Fruit fly (Drosophila melanogaster) whole organism, embryonic: ENCODE results near the gene spz5.

Experiments used
- ATbp ChIP-seq: fragments of 200-800 bp; sonication (Bioruptor generic); optimal IDR thresholded peaks from 2 replicates; lab custom pipeline; 2017; ENCODE audit warnings: missing biosample characterization, mild to moderate bottlenecking, missing genetic modification characterization, missing genetic modification reagents
- Blimp-1 ChIP-seq: fragments of 200-800 bp; sonication (Bioruptor generic); optimal IDR thresholded peaks from 3 replicates; lab custom pipeline; 2018; ENCODE audit warnings: missing biosample characterization, missing genetic modification characterization, mild to moderate bottlenecking, moderate library complexity, missing genetic modification reagents
- BtbVII ChIP-seq: fragments of 200-800 bp; sonication (Bioruptor generic); optimal IDR thresholded peaks from 3 replicates; lab custom pipeline; 2017; ENCODE audit warnings: missing biosample characterization, mild to moderate bottlenecking, missing genetic modification characterization
- CG10147 ChIP-seq: fragments of 200-800 bp; sonication (Bioruptor generic); optimal IDR thresholded peaks from 2 replicates; lab custom pipeline; 2019; ENCODE audit warnings: missing biosample characterization, mild to moderate bottlenecking, missing genetic modification characterization, moderate library complexity
- CG10321 ChIP-seq: fragments of 200-800 bp; sonication (Bioruptor generic); IDR thresholded peaks from 2 replicates; pipeline ENCODE4 v1.3.6; 2022; ENCODE audit warnings: missing biosample characterization, missing genetic modification characterization
- CG10366 ChIP-seq: fragments of 200-800 bp; sonication (Bioruptor generic); IDR thresholded peaks from 2 replicates; pipeline ENCODE4 v1.3.6; 2022; ENCODE audit warnings: missing biosample characterization, missing genetic modification characterization
- CG10565 ChIP-seq: fragments of 200-800 bp; sonication (Bioruptor generic); optimal IDR thresholded peaks from 3 replicates; lab custom pipeline; 2016; ENCODE audit warnings: missing biosample characterization, mild to moderate bottlenecking, missing genetic modification characterization
- CG11696 ChIP-seq: fragments of 200-800 bp; sonication (Bioruptor generic); IDR thresholded peaks from 2 replicates; pipeline ENCODE4 v1.3.6; 2022; ENCODE audit warnings: missing biosample characterization, missing genetic modification characterization
- CG12219 ChIP-seq: fragments of 200-800 bp; sonication (Bioruptor generic); optimal IDR thresholded peaks from 3 replicates; lab custom pipeline; 2018; ENCODE audit warnings: missing biosample characterization, mild to moderate bottlenecking, missing genetic modification characterization
- CG1233 ChIP-seq: fragments of 200-800 bp; sonication (Bioruptor generic); optimal IDR thresholded peaks from 4 replicates; lab custom pipeline; 2018; ENCODE audit warnings: missing biosample characterization, mild to moderate bottlenecking, missing genetic modification characterization
- CG12769 ChIP-seq: fragments of 200-800 bp; sonication (Bioruptor generic); optimal IDR thresholded peaks from 2 replicates; lab custom pipeline; 2019; ENCODE audit warnings: missing biosample characterization, mild to moderate bottlenecking, missing genetic modification characterization, moderate library complexity
- CG14441 ChIP-seq: fragments of 200-800 bp; sonication (Bioruptor generic); IDR thresholded peaks from 2 replicates; pipeline ENCODE4 v1.3.6; 2022; ENCODE audit warnings: missing biosample characterization, missing genetic modification characterization
- CG18764 ChIP-seq: fragments of 200-800 bp; sonication (Bioruptor generic); optimal IDR thresholded peaks from 3 replicates; lab custom pipeline; 2016; ENCODE audit warnings: missing biosample characterization, missing genetic modification characterization
- CG2120 ChIP-seq: fragments of 200-800 bp; sonication (Bioruptor generic); optimal IDR thresholded peaks from 3 replicates; lab custom pipeline; 2016; ENCODE audit warnings: missing biosample characterization, missing genetic modification characterization
- CG31224 ChIP-seq: fragments of 200-800 bp; sonication (Bioruptor generic); IDR thresholded peaks from 2 replicates; pipeline ENCODE4 v1.3.6; 2022; ENCODE audit warnings: missing biosample characterization, missing genetic modification characterization
- CG32532 ChIP-seq: fragments of 200-800 bp; sonication (Bioruptor generic); IDR thresholded peaks from 2 replicates; pipeline ENCODE4 v1.3.6; 2022; ENCODE audit warnings: missing biosample characterization, missing genetic modification characterization
- CG34422 ChIP-seq: fragments of 200-800 bp; sonication (Bioruptor generic); IDR thresholded peaks from 3 replicates; pipeline ENCODE4 v1.3.6; 2022; ENCODE audit warnings: missing biosample characterization, missing genetic modification characterization
- CG3847 ChIP-seq: fragments of 200-800 bp; sonication (Bioruptor generic); IDR thresholded peaks from 2 replicates; pipeline ENCODE4 v1.3.6; 2022; ENCODE audit warnings: missing biosample characterization, missing genetic modification characterization
- CG4360 ChIP-seq: fragments of 200-800 bp; sonication (Bioruptor generic); IDR thresholded peaks from 2 replicates; pipeline ENCODE4 v1.3.6; 2022; ENCODE audit warnings: missing biosample characterization, missing genetic modification characterization
- CG4730 ChIP-seq: fragments of 200-800 bp; sonication (Bioruptor generic); IDR thresholded peaks from 2 replicates; pipeline ENCODE4 v1.3.6; 2022; ENCODE audit warnings: missing biosample characterization, missing genetic modification characterization
- CG4854 ChIP-seq: fragments of 200-800 bp; sonication (Bioruptor generic); optimal IDR thresholded peaks from 2 replicates; lab custom pipeline; 2016; ENCODE audit warnings: missing biosample characterization, missing genetic modification characterization, inconsistent platforms
- CG7839 ChIP-seq: fragments of 200-800 bp; sonication (Bioruptor generic); optimal IDR thresholded peaks from 3 replicates; lab custom pipeline; 2018; ENCODE audit warnings: missing biosample characterization, mild to moderate bottlenecking, missing genetic modification characterization, moderate library complexity
- CG8290 ChIP-seq, 3 experiments: fragments of 200-800 bp; sonication (Bioruptor generic); optimal IDR thresholded peaks; 2 replicates each; lab custom pipeline; 2016 to 2019; ENCODE audit warnings: missing biosample characterization in 3 of 3, missing genetic modification characterization in 3 of 3, mild to moderate bottlenecking in 2 of 3, moderate library complexity in 1 of 3
- Fer3 ChIP-seq: fragments of 200-800 bp; sonication (Bioruptor generic); optimal IDR thresholded peaks from 2 replicates; lab custom pipeline; 2018; ENCODE audit warnings: missing biosample characterization, mild to moderate bottlenecking, missing genetic modification characterization, moderate library complexity
- HLH3B ChIP-seq: fragments of 200-800 bp; sonication (Bioruptor generic); IDR thresholded peaks from 2 replicates; pipeline ENCODE4 v1.3.6; 2022; ENCODE audit warnings: missing biosample characterization, missing genetic modification characterization
- Hr51 ChIP-seq, 2 experiments: fragments of 200-800 bp; sonication (Bioruptor generic); optimal IDR thresholded peaks; 2 replicates in 1 of 2; 3 replicates in 1 of 2; lab custom pipeline; 2016 to 2018; ENCODE audit warnings: missing biosample characterization in 2 of 2, missing genetic modification characterization in 2 of 2, mild to moderate bottlenecking in 1 of 2, moderate library complexity in 1 of 2
- Hr78 ChIP-seq, 2 experiments: fragments of 200-800 bp in 1 of 2; fragments of >200 bp in 1 of 2; sonication (Bioruptor generic) in 1 of 2; optimal IDR thresholded peaks; 2 replicates each; lab custom pipeline; 2017 to 2019; ENCODE audit warnings: missing biosample characterization in 2 of 2, missing genetic modification characterization in 2 of 2, mild to moderate bottlenecking in 1 of 2, moderate library complexity in 1 of 2
- NFAT ChIP-seq: fragments of 200-800 bp; sonication (Bioruptor generic); IDR thresholded peaks from 2 replicates; pipeline ENCODE4 v1.3.6; 2022; ENCODE audit warnings: missing biosample characterization, missing genetic modification characterization
- Opbp ChIP-seq: fragments of 200-800 bp; sonication (Bioruptor generic); IDR thresholded peaks from 3 replicates; pipeline ENCODE4 v1.3.6; 2022; ENCODE audit warnings: missing biosample characterization, missing genetic modification characterization; ENCODE audit not compliant: partially characterized antibody
- Optix ChIP-seq: fragments of 200-800 bp; sonication (Bioruptor generic); IDR thresholded peaks from 3 replicates; pipeline ENCODE4 v1.3.6; 2022; ENCODE audit warnings: missing biosample characterization, missing genetic modification characterization
- PHDP ChIP-seq: fragments of 200-800 bp; sonication (Bioruptor generic); optimal IDR thresholded peaks from 3 replicates; lab custom pipeline; 2018; ENCODE audit warnings: missing biosample characterization, mild to moderate bottlenecking, missing genetic modification characterization, moderate library complexity
- Sry-δ ChIP-seq: fragments of 200-800 bp; sonication (Bioruptor generic); optimal IDR thresholded peaks from 2 replicates; lab custom pipeline; 2016; ENCODE audit warnings: missing biosample characterization, missing genetic modification characterization
- Taf1 ChIP-seq: fragments of 200-800 bp; sonication (Bioruptor generic); IDR thresholded peaks from 2 replicates; pipeline ENCODE4 v1.3.6; 2022; ENCODE audit warnings: missing biosample characterization, missing genetic modification characterization
- YL-1 ChIP-seq: fragments of 200-800 bp; sonication (Bioruptor generic); optimal IDR thresholded peaks from 3 replicates; lab custom pipeline; 2017; ENCODE audit warnings: missing biosample characterization, mild to moderate bottlenecking, missing genetic modification characterization
- abd-A ChIP-seq: fragments of 200-800 bp; sonication (Bioruptor generic); optimal IDR thresholded peaks from 3 replicates; lab custom pipeline; 2019; ENCODE audit warnings: missing biosample characterization, mild to moderate bottlenecking, missing genetic modification characterization, moderate library complexity
- al ChIP-seq: fragments of 200-800 bp; sonication (Bioruptor generic); IDR thresholded peaks from 2 replicates; pipeline ENCODE4 v1.3.6; 2022; ENCODE audit warnings: missing biosample characterization, missing genetic modification characterization
- ara ChIP-seq: fragments of 200-800 bp; sonication (Bioruptor generic); IDR thresholded peaks from 2 replicates; pipeline ENCODE4 v1.3.6; 2022; ENCODE audit warnings: missing biosample characterization, missing genetic modification characterization
- eve ChIP-seq, 2 experiments: fragments of >200 bp; optimal IDR thresholded peaks; 2 replicates each; lab custom pipeline; 2017; ENCODE audit warnings: missing biosample characterization in 2 of 2, missing genetic modification characterization in 2 of 2
- fd64A ChIP-seq: fragments of 200-800 bp; sonication (Bioruptor generic); optimal IDR thresholded peaks from 3 replicates; lab custom pipeline; 2018; ENCODE audit warnings: missing biosample characterization, mild to moderate bottlenecking, missing genetic modification characterization
- hb ChIP-seq: fragments of 200-800 bp; sonication (Bioruptor generic); IDR thresholded peaks from 3 replicates; pipeline ENCODE4 v1.3.6; 2022; ENCODE audit warnings: missing biosample characterization, missing genetic modification characterization; ENCODE audit not compliant: partially characterized antibody
- lilli ChIP-seq: fragments of 200-800 bp; sonication (Bioruptor generic); optimal IDR thresholded peaks from 3 replicates; lab custom pipeline; 2016; ENCODE audit warnings: missing biosample characterization, missing genetic modification characterization
- pan ChIP-seq, 4 experiments: fragments of >200 bp in 3 of 4; fragments of 200-800 bp in 1 of 4; sonication (Bioruptor generic) in 1 of 4; optimal IDR thresholded peaks in 3 of 4; IDR thresholded peaks in 1 of 4; 2 replicates each; pipeline versions ENCODE4 v1.3.6 to Lab custom; 2017 to 2022; ENCODE audit warnings: missing biosample characterization in 2 of 4, missing genetic modification characterization in 2 of 4, mixed read lengths in 1 of 4
- pros ChIP-seq: fragments of 200-800 bp; sonication (Bioruptor generic); optimal IDR thresholded peaks from 3 replicates; lab custom pipeline; 2019; ENCODE audit warnings: missing biosample characterization, mild to moderate bottlenecking, missing genetic modification characterization, moderate library complexity
- row ChIP-seq: fragments of 200-800 bp; sonication (Bioruptor generic); IDR thresholded peaks from 3 replicates; pipeline ENCODE4 v1.3.6; 2022; ENCODE audit warnings: missing biosample characterization, missing genetic modification characterization
- stc ChIP-seq: fragments of 200-800 bp; sonication (Bioruptor generic); IDR thresholded peaks from 2 replicates; pipeline ENCODE4 v1.3.6; 2022; ENCODE audit warnings: missing biosample characterization, missing genetic modification characterization
- unc-4 ChIP-seq: fragments of 200-800 bp; sonication (Bioruptor generic); IDR thresholded peaks from 2 replicates; pipeline ENCODE4 v1.3.6; 2022; ENCODE audit warnings: missing biosample characterization, missing genetic modification characterization; ENCODE audit not compliant: partially characterized antibody
- vnd ChIP-seq: fragments of 200-800 bp; sonication (Bioruptor generic); IDR thresholded peaks from 3 replicates; pipeline ENCODE4 v1.3.6; 2022; ENCODE audit warnings: missing biosample characterization, missing genetic modification characterization; ENCODE audit not compliant: partially characterized antibody
- z ChIP-seq: fragments of 200-800 bp; sonication (Bioruptor generic); IDR thresholded peaks from 3 replicates; pipeline ENCODE4 v1.3.6; 2022; ENCODE audit warnings: missing biosample characterization, missing genetic modification characterization

spz5 gene

dm6 chr3L:2844913-2845610 is 46.9 kb downstream of the spz5 start (continued):
- TF ChIP-seq abd-A (peak; percentile 65), CG34422 (GFP tag; lab: Robert Waterston, UW) (no peak), Optix (GFP tag; lab: Robert Waterston, UW) (no peak), fd64A (GFP tag; lab: Kevin White, UChicago) (no peak), vnd (no peak), pros (peak; percentile 13), CG4854 (no peak), Taf1 (peak; percentile 20; the same call in 1 of the 2 replicates), NFAT (peak; percentile 46), CG2120 (peak; percentile 52), CG10565 (GFP tag; lab: Kevin White, UChicago) (no peak), lilli (GFP tag; lab: Kevin White, UChicago) (peak; percentile 35), al (GFP tag; lab: Robert Waterston, UW) (no peak), BtbVII (GFP tag; lab: Kevin White, UChicago) (no peak), CG8290 (GFP tag; optimal IDR thresholded peaks at IDR 0.05; lab: Kevin White, UChicago) (no peak), CG8290 (tag; optimal IDR thresholded peaks at IDR 0.05; lab: Kevin White, UChicago) (peak in 1 of 2 experiments; percentile 2), CG12769 (tag; lab: Kevin White, UChicago) (no peak), HLH3B (GFP tag; lab: Robert Waterston, UW) (peak; percentile 37; the same call in 1 of the 2 replicates), CG7839 (tag; lab: Kevin White, UChicago) (peak; percentile 69), CG18764 (GFP tag; lab: Kevin White, UChicago) (no peak), CG4730 (no peak), CG12219 (GFP tag; lab: Kevin White, UChicago) (peak; percentile 27), CG3847 (GFP tag; lab: Robert Waterston, UW) (no peak), Fer3 (tag; lab: Kevin White, UChicago) (peak; percentile 53), CG4360 (GFP tag; lab: Robert Waterston, UW) (no peak), CG1233 (GFP tag; lab: Kevin White, UChicago) (peak; percentile 36), eve (GFP tag; optimal IDR thresholded peaks at IDR 0.05; lab: Kevin White, UChicago) (peak in 1 of 2 experiments; percentile 51), YL-1 (GFP tag; lab: Kevin White, UChicago) (no peak), ara (GFP tag; lab: Robert Waterston, UW) (no peak), Blimp-1 (GFP tag; lab: Kevin White, UChicago) (peak; percentile 47), PHDP (tag; lab: Kevin White, UChicago) (peak; percentile 74), CG11696 (GFP tag; lab: Robert Waterston, UW) (no peak), Opbp (GFP tag; lab: Robert Waterston, UW) (no peak), Hr78 (GFP tag; optimal IDR thresholded peaks at IDR 0.05; lab: Kevin White, UChicago) (no peak), unc-4 (GFP tag; lab: Robert Waterston, UW) (no peak), CG31224 (GFP tag; lab: Robert Waterston, UW) (no peak), pan (optimal IDR thresholded peaks at IDR 0.05; lab: Kevin White, UChicago) (no peak), pan (GFP tag; optimal IDR thresholded peaks at IDR 0.05 in 1 of 2, IDR thresholded peaks at IDR 0.05 in 1 of 2) (peak in 1 of 2 experiments; percentile 6), hb (no peak), row (GFP tag; lab: Robert Waterston, UW) (peak; percentile 85), CG14441 (GFP tag; lab: Robert Waterston, UW) (0 out of 2 replicates have a peak, but pooled peaks have one; percentile 39), z (no peak), CG10366 (0 out of 2 replicates have a peak, but pooled peaks have one; percentile 13), CG10321 (GFP tag; lab: Robert Waterston, UW) (no peak), Hr51 (GFP tag; optimal IDR thresholded peaks at IDR 0.05; lab: Kevin White, UChicago) (peak in 1 of 2 experiments; percentile 67), Sry-δ (GFP tag; lab: Kevin White, UChicago) (no peak), ATbp (peak; percentile 31), CG32532 (peak; percentile 52; the same call in 1 of the 2 replicates), stc (GFP tag; lab: Robert Waterston, UW) (0 out of 2 replicates have a peak, but pooled peaks have one; percentile 33), CG10147 (GFP tag; lab: Kevin White, UChicago) (peak; percentile 43)
